Fruit fly (Drosophila melanogaster) whole organism, prepupa: ENCODE results near the gene Hand.

Source experiments
- Gug ChIP-seq: fragments of 200-800 bp; sonication (Bioruptor generic); IDR thresholded peaks from 2 replicates; pipeline ENCODE4 v1.3.6; 2022; ENCODE audit warnings: missing biosample characterization, missing genetic modification characterization
- Hr4 ChIP-seq: fragments of 200-800 bp; sonication (Bioruptor generic); optimal IDR thresholded peaks from 3 replicates; lab custom pipeline; 2016; ENCODE audit warnings: missing biosample characterization, missing genetic modification characterization
- Sox102F ChIP-seq: fragments of 200-800 bp; sonication (Bioruptor generic); optimal IDR thresholded peaks from 2 replicates; lab custom pipeline; 2016; ENCODE audit warnings: missing biosample characterization, mild to moderate bottlenecking, missing genetic modification characterization
- acj6 ChIP-seq: fragments of 200-800 bp; sonication (Bioruptor generic); optimal IDR thresholded peaks from 3 replicates; lab custom pipeline; 2016; ENCODE audit warnings: missing biosample characterization, missing genetic modification characterization

dm6 chr2L:10301918-10302317 lies 6.7 kb upstream of the Hand start, which contains the start of gene CG13138:
- no peak for TF ChIP-seq Sox102F (GFP tag; lab: Kevin White, UChicago)
- no peak for TF ChIP-seq Gug (GFP tag; lab: Robert Waterston, UW)
- no peak for TF ChIP-seq Hr4 (GFP tag; lab: Kevin White, UChicago)
- no peak for TF ChIP-seq acj6 (GFP tag; lab: Kevin White, UChicago)
